Worm (Caenorhabditis elegans) whole organism, midembryonic: ENCODE measurements around the gene puf-9.

Experiments
- T22C8.4 ChIP-seq: fragments of 200-800 bp; sonication (Bioruptor generic); IDR thresholded peaks from 2 replicates; pipeline ENCODE4 v1.3.6; 2022; ENCODE audit warnings: missing genetic modification characterization, missing compliant biosample characterization
- cog-1 ChIP-seq: sonication (generic microtip); optimal IDR thresholded peaks from 2 replicates; lab custom pipeline; 2016; ENCODE audit warnings: missing genetic modification characterization, missing compliant biosample characterization
- flt-1 ChIP-seq: fragments of 200-800 bp; sonication (Bioruptor generic); IDR thresholded peaks from 2 replicates; pipeline ENCODE4 v1.3.6; 2022; ENCODE audit warnings: missing genetic modification characterization, missing compliant biosample characterization
- klf-2 ChIP-seq: fragments of 200-800 bp; sonication (Bioruptor generic); conservative IDR thresholded peaks from 2 replicates; pipeline ENCODE4 v1.3.6; 2022; ENCODE audit warnings: missing genetic modification reagents, missing genetic modification characterization, missing compliant biosample characterization
- med-1 ChIP-seq: sonication (generic microtip); optimal IDR thresholded peaks from 2 replicates; lab custom pipeline; 2017; ENCODE audit warnings: missing genetic modification characterization, mild to moderate bottlenecking, missing compliant biosample characterization, antibody characterized with exemption, missing genetic modification reagents; ENCODE audit not compliant: insufficient read depth
- ref-1 ChIP-seq: fragments of 200-800 bp; sonication (Bioruptor generic); conservative IDR thresholded peaks from 2 replicates; pipeline ENCODE4 v1.3.6; 2022; ENCODE audit warnings: missing genetic modification reagents, missing genetic modification characterization, missing compliant biosample characterization
- tab-1 ChIP-seq: fragments of 200-800 bp; sonication (Bioruptor generic); IDR thresholded peaks from 2 replicates; pipeline ENCODE4 v1.3.6; 2022; ENCODE audit warnings: missing genetic modification characterization, missing compliant biosample characterization
- ztf-23 ChIP-seq: fragments of 200-800 bp; sonication (Bioruptor generic); IDR thresholded peaks from 2 replicates; pipeline ENCODE4 v1.3.6; 2022; ENCODE audit warnings: missing genetic modification reagents, missing genetic modification characterization, missing compliant biosample characterization
- ztf-29 ChIP-seq: fragments of 200-800 bp; sonication (Bioruptor generic); IDR thresholded peaks from 2 replicates; pipeline ENCODE4 v1.3.6; 2022; ENCODE audit warnings: missing genetic modification reagents, missing genetic modification characterization, missing compliant biosample characterization

puf-9 gene

ce11 chrX:5841060-5841642 is at the start of gene puf-9:
TSS of gene puf-9 (plus strand) at chrX:5841592.
- TF ChIP-seq ref-1 (no peak), ztf-29 (GFP tag; lab: Robert Waterston, UW) (no peak), T22C8.4 (GFP tag; lab: Robert Waterston, UW) (0 out of 2 replicates have a peak, but pooled peaks have one; percentile 30), flt-1 (peak; percentile 78), cog-1 (tag; lab: Kevin White, UChicago) (peak; percentile 95), klf-2 (no peak), tab-1 (GFP tag; lab: Robert Waterston, UW) (no peak), med-1 (no peak), ztf-23 (GFP tag; lab: Robert Waterston, UW) (peak; percentile 86)

ce11 chrX:5794432-5794831 is 47.0 kb upstream of the puf-9 start:
- no peak for TF ChIP-seq ztf-29 (GFP tag; lab: Robert Waterston, UW)
- no peak for TF ChIP-seq klf-2
- no peak for TF ChIP-seq T22C8.4 (GFP tag; lab: Robert Waterston, UW)
- TF ChIP-seq flt-1: no peak
- TF ChIP-seq cog-1 (tag; lab: Kevin White, UChicago): no peak
- no peak for TF ChIP-seq tab-1 (GFP tag; lab: Robert Waterston, UW)
- no peak for TF ChIP-seq ref-1

ce11 chrX:5798690-5799089 is 42.7 kb upstream of the puf-9 start, which contains the start of gene F46G11.4:
TSS of gene F46G11.4 (minus strand) at chrX:5798790.
- TF ChIP-seq flt-1 (no peak), klf-2 (no peak), cog-1 (tag; lab: Kevin White, UChicago) (no peak), ztf-23 (GFP tag; lab: Robert Waterston, UW) (no peak), ztf-29 (GFP tag; lab: Robert Waterston, UW) (no peak), med-1 (no peak), tab-1 (GFP tag; lab: Robert Waterston, UW) (no peak), ref-1 (no peak)

ce11 chrX:5799229-5799628 is 42.2 kb upstream of the puf-9 start:
- no peak for TF ChIP-seq flt-1
- TF ChIP-seq ref-1: no peak
- TF ChIP-seq ztf-29 (GFP tag; lab: Robert Waterston, UW): no peak
- no peak for TF ChIP-seq tab-1 (GFP tag; lab: Robert Waterston, UW)
- TF ChIP-seq med-1: no peak
- TF ChIP-seq klf-2: no peak
- TF ChIP-seq ztf-23 (GFP tag; lab: Robert Waterston, UW): no peak
- TF ChIP-seq cog-1 (tag; lab: Kevin White, UChicago): no peak
- no peak for TF ChIP-seq T22C8.4 (GFP tag; lab: Robert Waterston, UW)

- TF ChIP-seq ztf-23 (GFP tag; lab: Robert Waterston, UW) (peak; percentile 93), flt-1 (peak; percentile 89), T22C8.4 (GFP tag; lab: Robert Waterston, UW) (peak; percentile 66), ztf-29 (GFP tag; lab: Robert Waterston, UW) (peak; percentile 77), tab-1 (GFP tag; lab: Robert Waterston, UW) (peak; percentile 88), ref-1 (peak; percentile 71), cog-1 (tag; lab: Kevin White, UChicago) (peak; percentile 90), klf-2 (peak; percentile 93), med-1 (peak; percentile 42)
Measured at ce11 chrX:5801156-5801592, 40.2 kb upstream of the puf-9 start.

- TF ChIP-seq tab-1 (GFP tag; lab: Robert Waterston, UW): no peak
Measured at ce11 chrX:5802582-5802981, 38.8 kb upstream of the puf-9 start.

ce11 chrX:5803492-5803891 is 37.9 kb upstream of the puf-9 start:
- TF ChIP-seq med-1 (no peak), cog-1 (tag; lab: Kevin White, UChicago) (no peak), T22C8.4 (GFP tag; lab: Robert Waterston, UW) (no peak), flt-1 (no peak), ztf-23 (GFP tag; lab: Robert Waterston, UW) (no peak), klf-2 (no peak), tab-1 (GFP tag; lab: Robert Waterston, UW) (no peak), ztf-29 (GFP tag; lab: Robert Waterston, UW) (no peak), ref-1 (no peak)

- TF ChIP-seq flt-1: no peak
- TF ChIP-seq tab-1 (GFP tag; lab: Robert Waterston, UW): no peak
- no peak for TF ChIP-seq med-1
Measured at ce11 chrX:5805872-5806472, 35.4 kb upstream of the puf-9 start, which contains the start of gene F13D11.3. TSS of gene F13D11.3 (minus strand) at chrX:5805922.

- TF ChIP-seq flt-1 (no peak), T22C8.4 (GFP tag; lab: Robert Waterston, UW) (no peak), ref-1 (no peak), cog-1 (tag; lab: Kevin White, UChicago) (no peak), klf-2 (no peak), med-1 (no peak), ztf-23 (GFP tag; lab: Robert Waterston, UW) (no peak), ztf-29 (GFP tag; lab: Robert Waterston, UW) (no peak), tab-1 (GFP tag; lab: Robert Waterston, UW) (no peak)
Measured at ce11 chrX:5810677-5811076, 30.7 kb upstream of the puf-9 start.

ce11 chrX:5811997-5812562 is 29.3 kb upstream of the puf-9 start:
- TF ChIP-seq T22C8.4 (GFP tag; lab: Robert Waterston, UW) (peak; percentile 55; the same call in 1 of the 2 replicates), ztf-23 (GFP tag; lab: Robert Waterston, UW) (peak; percentile 73), flt-1 (peak; percentile 85), klf-2 (0 out of 2 replicates have a peak, but pooled peaks have one; percentile 41), med-1 (peak; percentile 26), tab-1 (GFP tag; lab: Robert Waterston, UW) (0 out of 2 replicates have a peak, but pooled peaks have one; percentile 24), ztf-29 (GFP tag; lab: Robert Waterston, UW) (peak; percentile 12), ref-1 (no peak), cog-1 (tag; lab: Kevin White, UChicago) (peak; percentile 99)
